Fruit fly (Drosophila melanogaster) whole organism, pupa: ENCODE measurements around the gene CG4577.

Experiments
- CG15710 ChIP-seq: fragments of 200-800 bp; sonication (Bioruptor generic); optimal IDR thresholded peaks from 2 replicates; lab custom pipeline; 2018; ENCODE audit warnings: missing biosample characterization, mild to moderate bottlenecking, missing genetic modification characterization, moderate library complexity
- gl ChIP-seq: fragments of 200-800 bp; sonication (Bioruptor generic); optimal IDR thresholded peaks from 2 replicates; lab custom pipeline; 2018; ENCODE audit warnings: missing biosample characterization, mild to moderate bottlenecking, missing genetic modification characterization

DNA sequence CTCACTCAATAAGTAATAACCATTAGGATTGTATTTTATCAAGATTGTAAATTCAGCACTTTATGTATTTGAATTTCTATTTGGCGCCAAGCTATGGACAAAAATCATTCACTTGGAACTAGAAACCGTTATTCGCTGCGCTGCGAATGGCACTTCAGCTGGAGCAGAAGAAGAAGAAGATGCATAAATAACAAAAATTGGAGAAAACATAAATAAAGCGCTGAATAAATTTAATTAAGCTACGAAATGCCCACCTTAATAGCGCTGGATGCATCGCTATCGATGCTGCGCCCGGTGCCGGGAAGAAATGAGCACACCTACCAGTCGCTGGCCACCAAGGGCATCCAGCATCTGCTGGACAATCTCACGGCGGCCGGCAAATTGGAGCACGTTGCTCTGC, 29.8 kb downstream of the CG4577 start, which contains the start of gene IntS14:
- TF ChIP-seq gl: no peak
- TF ChIP-seq CG15710 (tag; lab: Kevin White, UChicago): no peak
